Worm (Caenorhabditis elegans) whole organism, L2 larva: Measurements from ENCODE around the gene lin-36.
A peak's percentile ranks its signal among the peaks of the same experiment; 100 is the strongest.

Source experiments
- C34F6.9 ChIP-seq: fragments of 150-350 bp; optimal IDR thresholded peaks from 2 replicates; lab custom pipeline; 2014; ENCODE audit warnings: missing biosample characterization, missing genetic modification characterization
- F13H6.1 ChIP-seq: sonication (generic microtip); optimal IDR thresholded peaks from 2 replicates; lab custom pipeline; 2016; ENCODE audit warnings: missing genetic modification characterization, missing compliant biosample characterization
- R02D3.7 ChIP-seq: fragments of 150-350 bp; optimal IDR thresholded peaks from 2 replicates; lab custom pipeline; 2014; ENCODE audit warnings: missing biosample characterization, missing genetic modification characterization
- Y55F3AM.14 ChIP-seq: fragments of 200-800 bp; sonication (Bioruptor generic); optimal IDR thresholded peaks from 2 replicates; lab custom pipeline; 2018; ENCODE audit warnings: mild to moderate bottlenecking, missing genetic modification characterization, missing compliant biosample characterization
- ZK546.5 ChIP-seq: sonication (generic microtip); optimal IDR thresholded peaks from 2 replicates; lab custom pipeline; 2017; ENCODE audit warnings: missing biosample characterization, missing genetic modification characterization
- alr-1 ChIP-seq: fragments of 150-350 bp; optimal IDR thresholded peaks from 2 replicates; lab custom pipeline; 2014; ENCODE audit warnings: missing biosample characterization, missing genetic modification characterization
- aly-2 ChIP-seq: fragments of 150-350 bp; optimal IDR thresholded peaks from 2 replicates; lab custom pipeline; 2014; ENCODE audit warnings: missing biosample characterization, missing genetic modification characterization
- ama-1 ChIP-seq: fragments of 150-350 bp; optimal IDR thresholded peaks from 2 replicates; lab custom pipeline; 2018; ENCODE audit warnings: inconsistent platforms
- blmp-1 ChIP-seq: sonication (generic microtip); optimal IDR thresholded peaks from 2 replicates; lab custom pipeline; 2017; ENCODE audit warnings: missing genetic modification characterization, mild to moderate bottlenecking, missing compliant biosample characterization, antibody characterized with exemption, moderate library complexity; ENCODE audit not compliant: insufficient read depth
- ceh-16 ChIP-seq: fragments of 150-350 bp; optimal IDR thresholded peaks from 2 replicates; lab custom pipeline; 2014; ENCODE audit warnings: missing biosample characterization, missing genetic modification characterization
- ceh-82 ChIP-seq: fragments of 150-350 bp; optimal IDR thresholded peaks from 2 replicates; lab custom pipeline; 2014; ENCODE audit warnings: missing biosample characterization, missing genetic modification characterization
- crh-2 ChIP-seq: sonication (generic microtip); optimal IDR thresholded peaks from 2 replicates; lab custom pipeline; 2017; ENCODE audit warnings: missing biosample characterization, missing genetic modification characterization
- dmd-4 ChIP-seq: sonication (generic microtip); optimal IDR thresholded peaks from 2 replicates; lab custom pipeline; 2017; ENCODE audit warnings: missing biosample characterization, missing genetic modification characterization
- egl-27 ChIP-seq: sonication (generic microtip); optimal IDR thresholded peaks from 3 replicates; lab custom pipeline; 2017; ENCODE audit warnings: missing biosample characterization, missing genetic modification reagents, missing genetic modification characterization
- elt-1 ChIP-seq: fragments of 150-350 bp; optimal IDR thresholded peaks from 2 replicates; lab custom pipeline; 2014; ENCODE audit warnings: missing biosample characterization, missing genetic modification characterization
- elt-3 ChIP-seq: sonication (generic microtip); optimal IDR thresholded peaks from 2 replicates; lab custom pipeline; 2017; ENCODE audit warnings: missing biosample characterization, missing genetic modification characterization
- fos-1 ChIP-seq: fragments of 150-350 bp; optimal IDR thresholded peaks from 2 replicates; lab custom pipeline; 2014; ENCODE audit warnings: missing biosample characterization, missing genetic modification characterization
- gmeb-1 ChIP-seq: fragments of 150-350 bp; optimal IDR thresholded peaks from 2 replicates; lab custom pipeline; 2014; ENCODE audit warnings: missing biosample characterization, missing genetic modification characterization
- lin-11 ChIP-seq: fragments of 150-350 bp; sonication (generic microtip); optimal IDR thresholded peaks from 2 replicates; lab custom pipeline; 2014; ENCODE audit warnings: missing biosample characterization, missing genetic modification characterization, inconsistent platforms, mixed read lengths
- lin-13 ChIP-seq: fragments of 150-350 bp; optimal IDR thresholded peaks from 2 replicates; lab custom pipeline; 2014; ENCODE audit warnings: missing biosample characterization, missing genetic modification reagents, missing genetic modification characterization
- lin-39 ChIP-seq: fragments of 150-350 bp; optimal IDR thresholded peaks from 2 replicates; lab custom pipeline; 2014; ENCODE audit warnings: missing biosample characterization, missing genetic modification reagents, missing genetic modification characterization
- lsy-2 ChIP-seq, 2 experiments: fragments of 150-350 bp in 1 of 2; sonication (generic microtip) in 1 of 2; optimal IDR thresholded peaks; 2 replicates each; lab custom pipeline; 2014 to 2017; ENCODE audit warnings: missing biosample characterization in 2 of 2, missing genetic modification characterization in 2 of 2
- mab-5 ChIP-seq: fragments of 150-350 bp; optimal IDR thresholded peaks from 2 replicates; lab custom pipeline; 2014; ENCODE audit warnings: missing biosample characterization, missing genetic modification characterization
- mbf-1 ChIP-seq: sonication (generic microtip); optimal IDR thresholded peaks from 2 replicates; lab custom pipeline; 2017; ENCODE audit warnings: missing biosample characterization, missing genetic modification characterization
- mdl-1 ChIP-seq, 2 experiments: fragments of 150-350 bp in 1 of 2; sonication (generic microtip) in 1 of 2; optimal IDR thresholded peaks; 2 replicates each; lab custom pipeline; 2017; ENCODE audit warnings: missing biosample characterization in 2 of 2, missing genetic modification characterization in 2 of 2
- nhr-10 ChIP-seq: sonication (generic microtip); optimal IDR thresholded peaks from 2 replicates; lab custom pipeline; 2017; ENCODE audit warnings: missing biosample characterization, missing genetic modification characterization
- nhr-11 ChIP-seq: fragments of 150-350 bp; optimal IDR thresholded peaks from 2 replicates; lab custom pipeline; 2014; ENCODE audit warnings: missing biosample characterization, missing genetic modification characterization
- nhr-12 ChIP-seq: fragments of 150-350 bp; optimal IDR thresholded peaks from 2 replicates; lab custom pipeline; 2014; ENCODE audit warnings: missing biosample characterization, missing genetic modification characterization
- nhr-129 ChIP-seq: fragments of 150-350 bp; optimal IDR thresholded peaks from 2 replicates; lab custom pipeline; 2014; ENCODE audit warnings: missing biosample characterization, missing genetic modification characterization
- nhr-21 ChIP-seq: fragments of 150-350 bp; optimal IDR thresholded peaks from 2 replicates; lab custom pipeline; 2014; ENCODE audit warnings: missing biosample characterization, missing genetic modification characterization
- nhr-23 ChIP-seq: fragments of 150-350 bp; optimal IDR thresholded peaks from 2 replicates; lab custom pipeline; 2014; ENCODE audit warnings: missing biosample characterization, missing genetic modification reagents, missing genetic modification characterization
- nhr-237 ChIP-seq: fragments of 150-350 bp; optimal IDR thresholded peaks from 2 replicates; lab custom pipeline; 2014; ENCODE audit warnings: missing biosample characterization, missing genetic modification characterization
- nhr-25 ChIP-seq: fragments of 150-350 bp; sonication (generic microtip); optimal IDR thresholded peaks from 3 replicates; lab custom pipeline; 2014; ENCODE audit warnings: missing biosample characterization, missing genetic modification characterization
- nhr-6 ChIP-seq: fragments of 150-350 bp; optimal IDR thresholded peaks from 2 replicates; lab custom pipeline; 2014; ENCODE audit warnings: missing biosample characterization, missing genetic modification characterization
- nhr-77 ChIP-seq: fragments of 150-350 bp; optimal IDR thresholded peaks from 2 replicates; lab custom pipeline; 2014; ENCODE audit warnings: missing biosample characterization, missing genetic modification characterization
- peb-1 ChIP-seq: fragments of 150-350 bp; optimal IDR thresholded peaks from 2 replicates; lab custom pipeline; 2014; ENCODE audit warnings: missing biosample characterization, missing genetic modification characterization
- sem-4 ChIP-seq: fragments of 150-350 bp; optimal IDR thresholded peaks from 2 replicates; lab custom pipeline; 2014; ENCODE audit warnings: missing biosample characterization, missing genetic modification reagents, missing genetic modification characterization
- skn-1 ChIP-seq: sonication (generic microtip); optimal IDR thresholded peaks from 2 replicates; lab custom pipeline; 2017; ENCODE audit warnings: missing biosample characterization, missing genetic modification characterization
- sma-3 ChIP-seq: sonication (generic microtip); optimal IDR thresholded peaks from 2 replicates; lab custom pipeline; 2016; ENCODE audit warnings: missing genetic modification reagents, missing genetic modification characterization, missing compliant biosample characterization
- sma-9 ChIP-seq, 2 experiments: fragments of 150-350 bp in 1 of 2; sonication (generic microtip) in 1 of 2; optimal IDR thresholded peaks; 2 replicates each; lab custom pipeline; 2014 to 2016; ENCODE audit warnings: missing genetic modification characterization in 2 of 2, mild to moderate bottlenecking in 1 of 2, missing biosample characterization in 1 of 2, missing compliant biosample characterization in 1 of 2, missing genetic modification reagents in 1 of 2, moderate library complexity in 1 of 2
- snpc-4 ChIP-seq: fragments of 150-350 bp; optimal IDR thresholded peaks from 2 replicates; lab custom pipeline; 2014; ENCODE audit warnings: missing biosample characterization, missing genetic modification characterization
- unc-39 ChIP-seq: fragments of 150-350 bp; optimal IDR thresholded peaks from 2 replicates; lab custom pipeline; 2014; ENCODE audit warnings: missing biosample characterization, missing genetic modification characterization
- unc-55 ChIP-seq: fragments of 150-350 bp; sonication (generic microtip); optimal IDR thresholded peaks from 3 replicates; lab custom pipeline; 2014; ENCODE audit warnings: missing biosample characterization, missing genetic modification reagents, missing genetic modification characterization
- unc-62 ChIP-seq: fragments of 150-350 bp; optimal IDR thresholded peaks from 2 replicates; lab custom pipeline; 2014; ENCODE audit warnings: missing biosample characterization, missing genetic modification reagents, missing genetic modification characterization
- zag-1 ChIP-seq: fragments of 150-350 bp; optimal IDR thresholded peaks from 2 replicates; lab custom pipeline; 2014; ENCODE audit warnings: missing biosample characterization, missing genetic modification characterization
- ztf-1 ChIP-seq: fragments of 200-800 bp; sonication (Bioruptor generic); conservative IDR thresholded peaks from 2 replicates; pipeline ENCODE4 v1.3.6; 2022; ENCODE audit warnings: missing genetic modification characterization, missing compliant biosample characterization
- ztf-11 ChIP-seq: sonication (generic microtip); optimal IDR thresholded peaks from 2 replicates; lab custom pipeline; 2017; ENCODE audit warnings: missing biosample characterization, missing genetic modification characterization
- ztf-4 ChIP-seq: fragments of 150-350 bp; optimal IDR thresholded peaks from 2 replicates; lab custom pipeline; 2014; ENCODE audit warnings: missing biosample characterization, missing genetic modification characterization

Gene lin-36

ce11 chrIII:8043784-8044183 lies 23.1 kb upstream of the lin-36 start:
- peak; percentile 99 for TF ChIP-seq fos-1 (tag; lab: Kevin White, UChicago)
- TF ChIP-seq nhr-77 (tag; lab: Kevin White, UChicago): peak; percentile 89
- TF ChIP-seq mbf-1 (tag; lab: Kevin White, UChicago): no peak
- peak; percentile 100 for TF ChIP-seq nhr-129 (tag; lab: Kevin White, UChicago)
- TF ChIP-seq nhr-10 (tag; lab: Kevin White, UChicago): peak; percentile 81
- TF ChIP-seq sem-4 (tag; lab: Kevin White, UChicago): peak; percentile 96
- peak; percentile 97 for TF ChIP-seq ztf-4
- peak; percentile 66 for TF ChIP-seq ztf-11 (tag; lab: Kevin White, UChicago)
- TF ChIP-seq lin-39 (tag; lab: Kevin White, UChicago): peak; percentile 98
- peak; percentile 92 for TF ChIP-seq gmeb-1
- peak; percentile 99 for TF ChIP-seq C34F6.9
- peak; percentile 98 for TF ChIP-seq lin-13 (GFP tag; lab: Kevin White, UChicago)
- TF ChIP-seq unc-55 (GFP tag; lab: Kevin White, UChicago): peak; percentile 100
- no peak for TF ChIP-seq unc-62 (GFP tag; lab: Kevin White, UChicago)
- peak; percentile 84 for TF ChIP-seq skn-1 (tag; lab: Kevin White, UChicago)
- TF ChIP-seq sma-9 (GFP tag; optimal IDR thresholded peaks at IDR 0.05; lab: Kevin White, UChicago): peak; percentile 95
- no peak for TF ChIP-seq sma-9 (tag; optimal IDR thresholded peaks at IDR 0.05; lab: Kevin White, UChicago)
- peak; percentile 99 for TF ChIP-seq sma-3 (GFP tag; lab: Kevin White, UChicago)
- TF ChIP-seq mab-5 (tag; lab: Kevin White, UChicago): peak; percentile 93
- peak; percentile 96 for TF ChIP-seq ceh-82 (tag; lab: Kevin White, UChicago)
- TF ChIP-seq unc-39: peak; percentile 68
- peak; percentile 81 for TF ChIP-seq ZK546.5
- no peak for TF ChIP-seq aly-2 (tag; lab: Kevin White, UChicago)
- TF ChIP-seq ama-1 (lab: Kevin White, UChicago): peak; percentile 65
- TF ChIP-seq elt-3 (tag; lab: Kevin White, UChicago): no peak
- no peak for TF ChIP-seq ztf-1 (GFP tag; lab: Robert Waterston, UW)
- no peak for TF ChIP-seq peb-1 (tag; lab: Kevin White, UChicago)
- TF ChIP-seq alr-1 (tag; lab: Kevin White, UChicago): no peak
- TF ChIP-seq crh-2 (tag; lab: Kevin White, UChicago): peak; percentile 99
- TF ChIP-seq elt-1 (tag; lab: Kevin White, UChicago): no peak
- peak; percentile 95 for TF ChIP-seq lin-11
- peak; percentile 95 for TF ChIP-seq Y55F3AM.14
- peak; percentile 65 for TF ChIP-seq blmp-1 (tag; lab: Kevin White, UChicago)
- no peak for TF ChIP-seq dmd-4 (tag; lab: Kevin White, UChicago)
- TF ChIP-seq F13H6.1 (tag; lab: Kevin White, UChicago): peak; percentile 98
- TF ChIP-seq nhr-21 (tag; lab: Kevin White, UChicago): peak; percentile 93
- peak; percentile 98 for TF ChIP-seq nhr-6 (tag; lab: Kevin White, UChicago)
- TF ChIP-seq nhr-25 (tag; lab: Kevin White, UChicago): peak; percentile 99
- TF ChIP-seq egl-27 (tag; lab: Kevin White, UChicago): peak; percentile 93
- peak; percentile 86 for TF ChIP-seq nhr-11 (tag; lab: Kevin White, UChicago)
- peak; percentile 99 for TF ChIP-seq zag-1 (tag; lab: Kevin White, UChicago)
- TF ChIP-seq R02D3.7 (tag; lab: Kevin White, UChicago): peak; percentile 62
- peak; percentile 71 for TF ChIP-seq nhr-237
- peak; percentile 92 to 98 for TF ChIP-seq lsy-2 (tag; optimal IDR thresholded peaks at IDR 0.05; lab: Kevin White, UChicago)
- peak; percentile 28 for TF ChIP-seq nhr-12 (tag; lab: Kevin White, UChicago)
- peak; percentile 85 for TF ChIP-seq snpc-4 (tag; lab: Kevin White, UChicago)
- no peak for TF ChIP-seq ceh-16
- TF ChIP-seq nhr-23 (tag; lab: Kevin White, UChicago): no peak
- TF ChIP-seq mdl-1 (tag; optimal IDR thresholded peaks at IDR 0.05; lab: Kevin White, UChicago): peak in 1 of 2 experiments; percentile 90
